Worm (Caenorhabditis elegans): Measurements from ENCODE around the gene maa-1.

maa-1 gene

DNA sequence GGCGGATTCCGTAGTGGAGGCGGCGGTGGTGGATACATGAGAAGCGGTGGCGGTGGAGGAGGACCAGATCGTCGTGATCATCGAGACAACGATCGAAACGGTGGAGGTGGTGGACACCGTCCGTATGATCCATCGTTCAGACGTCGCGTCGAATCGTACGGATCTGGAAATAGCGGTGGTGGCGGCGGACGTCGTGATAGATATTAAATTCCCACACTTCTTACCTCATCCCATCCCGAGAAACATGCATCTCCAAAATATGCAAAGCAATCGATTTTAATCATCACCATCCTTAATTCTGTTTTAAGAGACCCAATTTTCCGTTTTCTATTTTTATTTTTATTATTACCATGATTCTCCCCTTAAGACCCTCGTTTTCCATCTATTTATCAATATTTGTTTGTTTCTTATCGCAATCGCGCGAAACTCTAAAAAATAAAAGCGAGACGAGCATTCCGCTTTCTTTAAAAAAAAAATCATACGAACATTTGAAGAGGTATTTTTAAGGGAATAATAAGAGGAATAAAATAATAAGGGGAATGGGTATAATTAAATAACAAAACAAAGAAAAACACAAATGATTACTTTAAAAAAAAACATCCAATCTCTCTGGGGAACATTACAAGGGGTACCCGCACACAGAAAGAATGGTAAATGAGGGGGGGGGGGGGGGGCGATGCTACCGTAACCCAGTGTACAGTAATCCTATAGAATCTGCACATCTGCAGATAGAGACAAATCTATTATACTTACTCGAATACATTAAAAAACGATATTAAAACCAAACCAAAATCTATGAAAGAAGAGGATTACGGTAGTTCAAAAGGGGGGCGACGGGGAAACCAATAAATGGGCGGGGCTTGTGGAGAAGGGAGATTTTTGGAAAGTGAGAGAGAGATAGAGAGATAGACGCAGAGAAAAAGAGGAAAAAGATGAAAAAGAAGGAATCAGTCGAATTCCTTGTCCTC is 8.5 kb upstream of the maa-1 start (continued):
- TF ChIP-seq nhr-11 (tag; optimal IDR thresholded peaks at IDR 0.05) (no peak), lin-39 (tag; optimal IDR thresholded peaks at IDR 0.05) (no peak), ctbp-1 (GFP tag; IDR thresholded peaks at IDR 0.05) (0 out of 2 replicates have a peak, but pooled peaks have one; percentile 8), aly-2 (tag; optimal IDR thresholded peaks at IDR 0.05) (peak; percentile 34), mdl-1 (tag; optimal IDR thresholded peaks at IDR 0.05) (no peak), ztf-7 (tag; optimal IDR thresholded peaks at IDR 0.05) (no peak), pha-4 (GFP tag; IDR thresholded peaks at IDR 0.05) (peak; percentile 27; the same call in 1 of the 2 replicates), pha-4 (tag; optimal IDR thresholded peaks at IDR 0.05) (no peak), dve-1 (tag; optimal IDR thresholded peaks at IDR 0.05; ENCODE audit: insufficient read depth) (peak; percentile 18), ceh-32 (tag; optimal IDR thresholded peaks at IDR 0.05; ENCODE audit: poor library complexity) (no peak), sdz-12 (GFP tag; optimal IDR thresholded peaks at IDR 0.05) (peak; percentile 32), egl-27 (tag; optimal IDR thresholded peaks at IDR 0.05) (no peak), ZK546.5 (tag; optimal IDR thresholded peaks at IDR 0.05) (no peak), Y105C5A.15 (GFP tag; IDR thresholded peaks at IDR 0.05) (0 out of 2 replicates have a peak, but pooled peaks have one; percentile 6), nhr-42 (GFP tag; IDR thresholded peaks at IDR 0.05) (0 out of 2 replicates have a peak, but pooled peaks have one; percentile 28), nhr-76 (tag; optimal IDR thresholded peaks at IDR 0.05) (no peak), ceh-20 (GFP tag; IDR thresholded peaks at IDR 0.05) (peak; percentile 58), mxl-2 (GFP tag; conservative IDR thresholded peaks at IDR 0.05) (no peak), fkh-10 (GFP tag; optimal IDR thresholded peaks at IDR 0.05) (no peak)

DNA sequence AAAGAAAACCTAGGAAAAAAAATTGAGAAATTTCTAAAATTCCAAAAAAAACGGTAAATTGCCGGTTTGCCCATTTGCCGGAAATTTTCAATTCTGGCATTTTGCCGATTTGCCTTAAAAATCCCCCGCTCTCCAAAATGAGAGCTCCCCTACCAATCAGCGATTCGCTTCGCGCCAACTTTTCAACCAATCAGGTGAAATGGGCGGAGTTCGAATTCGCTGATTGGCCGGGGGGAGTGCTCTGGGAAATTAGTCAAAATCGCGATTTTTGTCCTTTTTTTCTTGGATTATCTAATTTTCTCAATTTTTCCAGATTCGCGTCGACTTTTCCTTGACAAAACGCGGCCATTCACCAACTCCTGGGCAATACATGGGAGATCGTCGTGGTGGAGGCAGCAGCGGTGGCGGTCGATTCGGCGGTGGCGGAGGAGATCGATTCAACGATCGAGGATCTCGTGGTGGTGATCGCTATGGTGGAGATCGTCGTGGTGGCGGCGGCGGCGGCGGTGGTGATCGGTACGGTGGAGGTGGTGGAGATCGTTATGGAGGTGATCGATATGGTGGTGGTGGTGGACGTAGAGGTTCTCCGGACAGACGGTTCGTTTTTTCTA is 7.4 kb upstream of the maa-1 start:
- no peak for TF ChIP-seq skn-1 (tag; optimal IDR thresholded peaks at IDR 0.05)
- TF ChIP-seq nhr-28 (tag; optimal IDR thresholded peaks at IDR 0.05) = no peak
- TF ChIP-seq sdz-12 (GFP tag; optimal IDR thresholded peaks at IDR 0.05) = no peak
- TF ChIP-seq lsy-2 (tag; optimal IDR thresholded peaks at IDR 0.05) = no peak
- no peak for TF ChIP-seq nhr-10 (tag; optimal IDR thresholded peaks at IDR 0.05)
- no peak for TF ChIP-seq Y75B8A.6 (GFP tag; IDR thresholded peaks at IDR 0.05)
- peak; percentile 7; the same call in 1 of the 2 replicates for TF ChIP-seq snpc-1.2 (GFP tag; IDR thresholded peaks at IDR 0.05)
- no peak for TF ChIP-seq ZK337.2 (GFP tag; IDR thresholded peaks at IDR 0.05)
- TF ChIP-seq vab-7 (GFP tag; IDR thresholded peaks at IDR 0.05) = no peak
- TF ChIP-seq ceh-20 (GFP tag; IDR thresholded peaks at IDR 0.05) = no peak
- TF ChIP-seq mdl-1 (tag; optimal IDR thresholded peaks at IDR 0.05) = no peak
- no peak for TF ChIP-seq mxl-3 (GFP tag; optimal IDR thresholded peaks at IDR 0.05)
- TF ChIP-seq lir-3 (tag; optimal IDR thresholded peaks at IDR 0.05) = no peak
- TF ChIP-seq lin-38 (GFP tag; IDR thresholded peaks at IDR 0.05) = no peak
- TF ChIP-seq nhr-41 (GFP tag; IDR thresholded peaks at IDR 0.05) = no peak
- TF ChIP-seq set-16 (GFP tag; IDR thresholded peaks at IDR 0.05) = peak; percentile 91
- TF ChIP-seq D1046.2 (GFP tag; IDR thresholded peaks at IDR 0.05) = no peak
- no peak for TF ChIP-seq ceh-62 (tag; optimal IDR thresholded peaks at IDR 0.05)
- TF ChIP-seq aha-1 (tag) = peak; percentile 24
- peak; percentile 13 for TF ChIP-seq gei-8 (GFP tag; optimal IDR thresholded peaks at IDR 0.05)
- no peak for TF ChIP-seq unc-39 (tag; optimal IDR thresholded peaks at IDR 0.05)
- no peak for TF ChIP-seq ceh-32 (tag; optimal IDR thresholded peaks at IDR 0.05; ENCODE audit: poor library complexity)
- no peak for TF ChIP-seq spr-3 (GFP tag; optimal IDR thresholded peaks at IDR 0.05)

All from whole organism, L4 larva.